Worm (Caenorhabditis elegans): ENCODE results near the gene sru-45.

DNA sequence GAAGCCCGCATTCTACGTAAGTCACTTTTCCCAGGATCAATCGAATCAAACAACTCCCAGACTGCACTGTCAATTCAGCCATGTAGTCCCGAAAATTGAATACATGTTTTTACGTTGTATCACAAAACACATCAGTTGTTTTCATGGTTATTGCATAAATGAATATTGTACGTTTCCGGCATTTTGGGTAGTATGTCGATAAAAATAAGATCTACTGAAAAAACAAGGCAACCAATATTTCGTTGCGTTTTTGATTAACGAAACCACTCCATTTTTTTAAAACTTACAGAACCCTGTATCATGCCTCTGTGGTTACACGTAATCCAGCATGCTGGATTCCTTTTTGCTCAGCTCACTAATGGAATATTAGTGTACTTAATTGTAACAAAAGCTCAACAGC, 7.4 kb downstream of the sru-45 start, which contains the start of gene str-149:
- TF ChIP-seq ets-4 (GFP tag; optimal IDR thresholded peaks at IDR 0.05) (no peak), ama-1 (optimal IDR thresholded peaks at IDR 0.05) (no peak), ama-1 (GFP tag; optimal IDR thresholded peaks at IDR 0.05) (no peak), bed-2 (GFP tag; IDR thresholded peaks at IDR 0.05) (no peak), chd-7 (tag; optimal IDR thresholded peaks at IDR 0.05) (no peak), unc-130 (GFP tag; optimal IDR thresholded peaks at IDR 0.05) (no peak), madf-3 (GFP tag; IDR thresholded peaks at IDR 0.05) (no peak), dpff-1 (tag; optimal IDR thresholded peaks at IDR 0.05) (no peak), snpc-4 (GFP tag; optimal IDR thresholded peaks at IDR 0.05) (no peak), snpc-4 (tag; optimal IDR thresholded peaks at IDR 0.05) (no peak), Y79H2A.3 (GFP tag; conservative IDR thresholded peaks at IDR 0.05) (no peak), him-1 (tag; optimal IDR thresholded peaks at IDR 0.05) (no peak), attf-6 (GFP tag; IDR thresholded peaks at IDR 0.05) (no peak)

All from whole organism, young adult.